Worm (Caenorhabditis elegans): ENCODE data around the gene srh-246.

Gene srh-246

DNA sequence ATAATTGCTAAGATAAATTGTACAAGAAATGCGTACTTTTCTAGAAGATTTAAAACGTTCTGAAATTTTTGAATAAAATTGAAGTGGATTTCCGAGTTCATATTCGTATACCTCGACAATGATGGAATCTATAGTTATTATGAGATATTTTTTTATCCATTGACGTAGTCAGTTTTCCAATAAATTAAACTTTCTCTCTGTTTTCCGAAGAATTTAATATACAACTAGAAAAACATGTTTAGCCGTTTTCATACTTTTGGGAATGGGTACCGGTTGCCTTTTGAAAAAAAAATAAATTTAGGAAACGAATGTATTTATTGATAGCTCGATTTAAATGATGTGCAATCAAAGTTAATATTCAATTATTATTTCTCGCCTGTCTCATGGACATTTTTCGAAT, 48.7 kb downstream of the srh-246 start, which contains the start of gene srw-109:
srw-109 (minus strand) TSS at position 101 of the 400 bp plus-strand sequence.
- no peak for TF ChIP-seq egl-13 (tag; optimal IDR thresholded peaks at IDR 0.05)
